Worm (Caenorhabditis elegans) whole organism, mixed stage, embryonic: Measurements from ENCODE around the gene T22C8.1.

ENCODE experiments used
- M03D4.4 ChIP-seq: sonication (generic microtip); optimal IDR thresholded peaks from 2 replicates; lab custom pipeline; 2017; ENCODE audit warnings: mild to moderate bottlenecking, missing genetic modification characterization, missing compliant biosample characterization
- bed-3 ChIP-seq: fragments of 200-800 bp; sonication (Bioruptor generic); optimal IDR thresholded peaks from 3 replicates; lab custom pipeline; 2018; ENCODE audit warnings: mild to moderate bottlenecking, missing genetic modification characterization, moderate library complexity, missing compliant biosample characterization
- blmp-1 ChIP-seq: fragments of 150-350 bp; optimal IDR thresholded peaks from 2 replicates; lab custom pipeline; 2014; ENCODE audit warnings: missing biosample characterization, missing genetic modification characterization
- ceh-39 ChIP-seq: fragments of 150-350 bp; optimal IDR thresholded peaks from 2 replicates; lab custom pipeline; 2014; ENCODE audit warnings: missing biosample characterization, missing genetic modification characterization
- ceh-43 ChIP-seq: fragments of 200-800 bp; sonication (Bioruptor generic); optimal IDR thresholded peaks from 2 replicates; lab custom pipeline; 2018; ENCODE audit warnings: mild to moderate bottlenecking, missing genetic modification characterization, moderate library complexity, missing compliant biosample characterization
- ceh-83 ChIP-seq: fragments of 200-800 bp; sonication (Bioruptor generic); optimal IDR thresholded peaks from 2 replicates; lab custom pipeline; 2018; ENCODE audit warnings: mild to moderate bottlenecking, missing genetic modification characterization, missing compliant biosample characterization
- ces-1 ChIP-seq: fragments of 150-350 bp; optimal IDR thresholded peaks from 2 replicates; lab custom pipeline; 2014; ENCODE audit warnings: missing biosample characterization, missing genetic modification reagents, missing genetic modification characterization
- cnd-1 ChIP-seq: fragments of 200-800 bp; sonication (Bioruptor generic); optimal IDR thresholded peaks from 2 replicates; lab custom pipeline; 2018; ENCODE audit warnings: mild to moderate bottlenecking, missing genetic modification characterization, missing compliant biosample characterization
- drap-1 ChIP-seq: fragments of 200-800 bp; sonication (Bioruptor generic); optimal IDR thresholded peaks from 3 replicates; lab custom pipeline; 2018; ENCODE audit warnings: mild to moderate bottlenecking, missing genetic modification characterization, missing compliant biosample characterization
- elt-1 ChIP-seq: sonication (generic microtip); optimal IDR thresholded peaks from 2 replicates; lab custom pipeline; 2017; ENCODE audit warnings: missing genetic modification characterization, mild to moderate bottlenecking, missing compliant biosample characterization, antibody characterized with exemption, moderate library complexity, borderline replicate concordance; ENCODE audit not compliant: insufficient read depth
- elt-3 ChIP-seq: fragments of 150-350 bp; optimal IDR thresholded peaks from 2 replicates; lab custom pipeline; 2014; ENCODE audit warnings: missing biosample characterization, missing genetic modification characterization
- flh-1 ChIP-seq: fragments of 200-800 bp; sonication (Bioruptor generic); optimal IDR thresholded peaks from 2 replicates; lab custom pipeline; 2018; ENCODE audit warnings: mild to moderate bottlenecking, missing genetic modification characterization, moderate library complexity, missing compliant biosample characterization
- ham-2 ChIP-seq: fragments of 200-800 bp; sonication (Bioruptor generic); optimal IDR thresholded peaks from 2 replicates; lab custom pipeline; 2018; ENCODE audit warnings: mild to moderate bottlenecking, missing genetic modification characterization, missing compliant biosample characterization
- hlh-1 ChIP-seq: fragments of 150-350 bp; optimal IDR thresholded peaks from 2 replicates; lab custom pipeline; 2014; ENCODE audit warnings: missing biosample characterization, missing genetic modification reagents, missing genetic modification characterization
- lin-32 ChIP-seq: fragments of 200-800 bp; sonication (Bioruptor generic); optimal IDR thresholded peaks from 2 replicates; lab custom pipeline; 2018; ENCODE audit warnings: mild to moderate bottlenecking, missing genetic modification characterization, missing compliant biosample characterization
- lsy-2 ChIP-seq: fragments of 150-350 bp; optimal IDR thresholded peaks from 2 replicates; lab custom pipeline; 2014; ENCODE audit warnings: missing biosample characterization, missing genetic modification characterization
- mab-5 ChIP-seq: fragments of 150-350 bp; optimal IDR thresholded peaks from 2 replicates; lab custom pipeline; 2014; ENCODE audit warnings: missing biosample characterization, missing genetic modification characterization
- mep-1 ChIP-seq: fragments of 150-350 bp; optimal IDR thresholded peaks from 2 replicates; lab custom pipeline; 2017; ENCODE audit warnings: missing biosample characterization, missing genetic modification reagents, missing genetic modification characterization, inconsistent platforms
- mls-2 ChIP-seq: sonication (generic microtip); optimal IDR thresholded peaks from 2 replicates; lab custom pipeline; 2016; ENCODE audit warnings: mild to moderate bottlenecking, missing genetic modification characterization, moderate library complexity, missing compliant biosample characterization
- nhr-12 ChIP-seq: fragments of 150-350 bp; optimal IDR thresholded peaks from 2 replicates; lab custom pipeline; 2014; ENCODE audit warnings: missing biosample characterization, missing genetic modification characterization
- nhr-237 ChIP-seq: fragments of 150-350 bp; optimal IDR thresholded peaks from 2 replicates; lab custom pipeline; 2014; ENCODE audit warnings: missing biosample characterization, missing genetic modification characterization
- nhr-28 ChIP-seq: fragments of 150-350 bp; optimal IDR thresholded peaks from 2 replicates; lab custom pipeline; 2014; ENCODE audit warnings: missing biosample characterization, missing genetic modification characterization
- pha-4 ChIP-seq: fragments of 150-350 bp; optimal IDR thresholded peaks from 2 replicates; lab custom pipeline; 2018; ENCODE audit warnings: missing biosample characterization, missing genetic modification reagents, missing genetic modification characterization
- sem-2 ChIP-seq: fragments of 200-800 bp; sonication (Bioruptor generic); optimal IDR thresholded peaks from 2 replicates; lab custom pipeline; 2018; ENCODE audit warnings: mild to moderate bottlenecking, missing genetic modification characterization, missing compliant biosample characterization
- snpc-4 ChIP-seq: fragments of 150-350 bp; optimal IDR thresholded peaks from 2 replicates; lab custom pipeline; 2014; ENCODE audit warnings: missing biosample characterization, missing genetic modification characterization
- sptf-1 ChIP-seq: sonication (generic microtip); optimal IDR thresholded peaks from 2 replicates; lab custom pipeline; 2017; ENCODE audit warnings: mild to moderate bottlenecking, missing genetic modification characterization, moderate library complexity, missing compliant biosample characterization
- tbx-8 ChIP-seq: fragments of 200-800 bp; sonication (Bioruptor generic); optimal IDR thresholded peaks from 2 replicates; lab custom pipeline; 2018; ENCODE audit warnings: mild to moderate bottlenecking, missing genetic modification characterization, moderate library complexity, missing compliant biosample characterization
- unc-120 ChIP-seq: sonication (generic microtip); optimal IDR thresholded peaks from 2 replicates; lab custom pipeline; 2017; ENCODE audit warnings: missing genetic modification characterization, missing compliant biosample characterization; ENCODE audit not compliant: poor library complexity, severe bottlenecking
- unc-39 ChIP-seq: fragments of 150-350 bp; optimal IDR thresholded peaks from 2 replicates; lab custom pipeline; 2014; ENCODE audit warnings: missing biosample characterization, missing genetic modification characterization
- unc-62 ChIP-seq: fragments of 150-350 bp; optimal IDR thresholded peaks from 2 replicates; lab custom pipeline; 2014; ENCODE audit warnings: missing biosample characterization, missing genetic modification reagents, missing genetic modification characterization
- ztf-11 ChIP-seq: fragments of 150-350 bp; optimal IDR thresholded peaks from 2 replicates; lab custom pipeline; 2014; ENCODE audit warnings: missing biosample characterization, missing genetic modification characterization

The T22C8.1 gene

ce11 chrII:8599214-8599613 is 13.4 kb upstream of the T22C8.1 start, which contains the start of gene F28C6.5:
Gene F28C6.5 (plus strand): TSS chrII:8599514.
- no peak for TF ChIP-seq bed-3 (GFP tag; lab: Kevin White, UChicago)
- TF ChIP-seq hlh-1 = no peak

ce11 chrII:8600165-8600564 is 12.4 kb upstream of the T22C8.1 start, which contains the start of gene pigg-1:
Gene pigg-1 (minus strand): TSS chrII:8600265.
- TF ChIP-seq mep-1 (tag; lab: Kevin White, UChicago) (no peak), ceh-83 (GFP tag; lab: Kevin White, UChicago) (no peak), ztf-11 (tag; lab: Kevin White, UChicago) (no peak), snpc-4 (tag; lab: Kevin White, UChicago) (no peak), nhr-237 (no peak), nhr-28 (tag; lab: Kevin White, UChicago) (no peak), ceh-43 (no peak), unc-120 (tag; lab: Kevin White, UChicago) (no peak), drap-1 (no peak), mab-5 (tag; lab: Kevin White, UChicago) (no peak), cnd-1 (no peak), lsy-2 (no peak), nhr-12 (no peak), sem-2 (GFP tag; lab: Kevin White, UChicago) (no peak), lin-32 (GFP tag; lab: Kevin White, UChicago) (no peak), sptf-1 (no peak), hlh-1 (no peak)

- no peak for TF ChIP-seq ceh-43
- no peak for TF ChIP-seq cnd-1
- no peak for TF ChIP-seq ceh-83 (GFP tag; lab: Kevin White, UChicago)
- peak; percentile 78 for TF ChIP-seq lsy-2
- peak; percentile 1 for TF ChIP-seq hlh-1
- TF ChIP-seq ztf-11 (tag; lab: Kevin White, UChicago) = no peak
- peak; percentile 7 for TF ChIP-seq ceh-39
- TF ChIP-seq nhr-237 = peak; percentile 54
- TF ChIP-seq mep-1 (tag; lab: Kevin White, UChicago) = peak; percentile 74
- TF ChIP-seq unc-62 (GFP tag; lab: Kevin White, UChicago) = no peak
- peak; percentile 32 for TF ChIP-seq pha-4 (tag; lab: Kevin White, UChicago)
- TF ChIP-seq elt-3 (tag; lab: Kevin White, UChicago) = no peak
- TF ChIP-seq ces-1 (GFP tag; lab: Kevin White, UChicago) = peak; percentile 49
These were observed 10.1 kb upstream of the T22C8.1 start, which contains the start of the genes cpf-1 and rpl-26 for ce11 chrII:8602337-8602944. Gene cpf-1 (minus strand): TSS chrII:8602440. Gene rpl-26 (plus strand): TSS chrII:8602785.

- no peak for TF ChIP-seq ztf-11 (tag; lab: Kevin White, UChicago)
- peak; percentile 62 for TF ChIP-seq ces-1 (GFP tag; lab: Kevin White, UChicago)
- TF ChIP-seq lsy-2 = peak; percentile 33
- TF ChIP-seq flh-1 (GFP tag; lab: Kevin White, UChicago) = no peak
- TF ChIP-seq unc-39 (tag; lab: Kevin White, UChicago) = no peak
- no peak for TF ChIP-seq blmp-1 (tag; lab: Kevin White, UChicago)
- TF ChIP-seq, all 35 proteins: peak for 2
These were observed 8.8 kb upstream of the T22C8.1 start, which contains the start of gene suf-1 for ce11 chrII:8603567-8604359. Gene suf-1 (plus strand): TSS chrII:8603846.

- TF ChIP-seq ceh-43 (no peak), ztf-11 (tag; lab: Kevin White, UChicago) (no peak), ham-2 (no peak), ceh-83 (GFP tag; lab: Kevin White, UChicago) (no peak), elt-1 (tag; lab: Kevin White, UChicago) (no peak), M03D4.4 (tag; lab: Kevin White, UChicago) (no peak), nhr-237 (no peak), hlh-1 (no peak), cnd-1 (no peak), sem-2 (GFP tag; lab: Kevin White, UChicago) (no peak), ceh-39 (no peak), tbx-8 (no peak), lsy-2 (no peak), pha-4 (tag; lab: Kevin White, UChicago) (no peak), mls-2 (tag; lab: Kevin White, UChicago) (no peak)
These were observed 6.0 kb upstream of the T22C8.1 start, which contains the start of gene F28C6.8 for ce11 chrII:8606549-8606948. Gene F28C6.8 (plus strand): TSS chrII:8606849.
